Fruit fly (Drosophila melanogaster): Measurements from ENCODE around the gene CG43095.

DNA sequence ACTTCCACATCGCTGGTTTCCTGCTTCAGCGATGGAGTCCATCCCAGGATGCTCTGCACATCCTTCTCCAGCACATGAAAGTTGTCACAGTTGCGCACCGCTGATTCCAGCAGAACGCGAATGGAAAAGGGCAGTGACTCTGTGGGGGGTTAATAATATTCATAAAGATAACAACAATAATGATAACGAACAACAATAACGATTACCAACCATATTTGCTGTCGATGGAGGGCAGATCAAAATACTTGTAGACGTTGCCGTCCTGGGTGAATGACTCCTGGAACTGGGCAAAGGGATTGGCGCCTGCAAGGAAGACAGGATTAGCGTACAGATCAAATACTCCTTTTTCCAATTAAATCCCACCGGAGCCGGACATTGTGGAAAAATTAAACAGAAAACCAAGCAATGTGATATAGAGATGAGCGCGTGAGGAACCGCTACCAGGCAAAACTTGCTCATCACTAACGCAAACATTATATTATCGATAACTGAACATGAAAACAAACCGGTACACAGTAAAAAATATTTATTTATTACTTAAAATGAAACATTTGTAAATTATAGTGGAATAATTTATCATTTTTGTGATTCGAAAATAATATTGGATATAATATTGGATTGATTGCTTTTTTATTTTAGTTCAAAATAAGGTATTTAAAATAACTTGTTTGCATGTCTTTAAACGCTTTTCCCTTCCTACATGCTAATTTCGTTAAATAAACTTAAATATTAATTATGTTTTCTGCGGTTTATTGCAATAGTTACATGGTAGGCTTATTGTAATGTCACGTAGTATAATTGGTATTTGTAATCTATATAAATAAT, 47.2 kb downstream of the CG43095 start, which contains the start of gene Irp-1A:
- TF ChIP-seq h (optimal IDR thresholded peaks at IDR 0.05), result no peak
- no peak for TF ChIP-seq psq (optimal IDR thresholded peaks at IDR 0.05)
- TF ChIP-seq insv (optimal IDR thresholded peaks at IDR 0.05), result no peak
- no peak for TF ChIP-seq ttk (optimal IDR thresholded peaks at IDR 0.05)
- no peak for TF ChIP-seq Myc (optimal IDR thresholded peaks at IDR 0.05)
- TF ChIP-seq Sin3A (optimal IDR thresholded peaks at IDR 0.05), result no peak

Data from Kc167 (cell line).